Fruit fly (Drosophila melanogaster) whole organism, embryonic: ENCODE data around the gene CG7739.

Experiments
- Abd-B ChIP-seq: fragments of 200-800 bp; sonication (Bioruptor generic); optimal IDR thresholded peaks from 2 replicates; lab custom pipeline; 2018; ENCODE audit warnings: missing biosample characterization, mild to moderate bottlenecking, missing genetic modification characterization, moderate library complexity
- CG10209 ChIP-seq: fragments of 200-800 bp; sonication (Bioruptor generic); optimal IDR thresholded peaks from 3 replicates; lab custom pipeline; 2017; ENCODE audit warnings: missing biosample characterization, mild to moderate bottlenecking, missing genetic modification characterization, missing genetic modification reagents
- CG14667 ChIP-seq: fragments of 200-800 bp; sonication (Bioruptor generic); IDR thresholded peaks from 2 replicates; pipeline ENCODE4 v1.3.6; 2022; ENCODE audit warnings: missing biosample characterization, missing genetic modification characterization
- CG14710 ChIP-seq: fragments of 200-800 bp; sonication (Bioruptor generic); optimal IDR thresholded peaks from 3 replicates; lab custom pipeline; 2019; ENCODE audit warnings: missing biosample characterization, mild to moderate bottlenecking, missing genetic modification characterization, moderate library complexity
- CG17568 ChIP-seq: fragments of 200-800 bp; sonication (Bioruptor generic); optimal IDR thresholded peaks from 2 replicates; lab custom pipeline; 2018; ENCODE audit warnings: missing biosample characterization, mild to moderate bottlenecking, missing genetic modification characterization, moderate library complexity
- CG3065 ChIP-seq: fragments of 200-800 bp; sonication (Bioruptor generic); optimal IDR thresholded peaks from 2 replicates; lab custom pipeline; 2016; ENCODE audit warnings: missing biosample characterization, missing genetic modification characterization
- CG3838 ChIP-seq: fragments of 200-800 bp; sonication (Bioruptor generic); optimal IDR thresholded peaks from 3 replicates; lab custom pipeline; 2016; ENCODE audit warnings: missing biosample characterization, missing genetic modification characterization
- CG4328 ChIP-seq: fragments of 200-800 bp; sonication (Bioruptor generic); optimal IDR thresholded peaks from 3 replicates; lab custom pipeline; 2017; ENCODE audit warnings: missing biosample characterization, missing genetic modification reagents, missing genetic modification characterization
- CG4820 ChIP-seq: fragments of 200-800 bp; sonication (Bioruptor generic); optimal IDR thresholded peaks from 3 replicates; lab custom pipeline; 2016; ENCODE audit warnings: missing biosample characterization, missing genetic modification characterization
- CG6683 ChIP-seq: fragments of 200-800 bp; sonication (Bioruptor generic); optimal IDR thresholded peaks from 2 replicates; lab custom pipeline; 2017; ENCODE audit warnings: missing biosample characterization, mild to moderate bottlenecking, missing genetic modification characterization, missing genetic modification reagents
- CG7987 ChIP-seq: fragments of 200-800 bp; sonication (Bioruptor generic); optimal IDR thresholded peaks from 2 replicates; lab custom pipeline; 2018; ENCODE audit warnings: missing biosample characterization, mild to moderate bottlenecking, missing genetic modification characterization, moderate library complexity
- CG8290 ChIP-seq, 3 experiments: fragments of 200-800 bp; sonication (Bioruptor generic); optimal IDR thresholded peaks; 2 replicates each; lab custom pipeline; 2016 to 2019; ENCODE audit warnings: missing biosample characterization in 3 of 3, missing genetic modification characterization in 3 of 3, mild to moderate bottlenecking in 2 of 3, moderate library complexity in 1 of 3
- CG9797 ChIP-seq: fragments of 200-800 bp; sonication (Bioruptor generic); optimal IDR thresholded peaks from 3 replicates; lab custom pipeline; 2018; ENCODE audit warnings: missing biosample characterization, mild to moderate bottlenecking, missing genetic modification characterization
- CG9932 ChIP-seq: fragments of 200-800 bp; sonication (Bioruptor generic); IDR thresholded peaks from 2 replicates; pipeline ENCODE4 v1.3.6; 2022; ENCODE audit warnings: missing biosample characterization, missing genetic modification characterization
- Camta ChIP-seq: fragments of 200-800 bp; sonication (Bioruptor generic); optimal IDR thresholded peaks from 2 replicates; lab custom pipeline; 2016; ENCODE audit warnings: missing biosample characterization, missing genetic modification characterization
- CoRest ChIP-seq: fragments of 200-800 bp; sonication (Bioruptor generic); optimal IDR thresholded peaks from 3 replicates; lab custom pipeline; 2018; ENCODE audit warnings: missing biosample characterization, mild to moderate bottlenecking, missing genetic modification characterization, moderate library complexity
- D19B ChIP-seq: fragments of 200-800 bp; sonication (Bioruptor generic); optimal IDR thresholded peaks from 2 replicates; lab custom pipeline; 2017; ENCODE audit warnings: missing biosample characterization, mild to moderate bottlenecking, missing genetic modification characterization
- Doc3 ChIP-seq: fragments of 200-800 bp; sonication (Bioruptor generic); IDR thresholded peaks from 3 replicates; pipeline ENCODE4 v1.3.6; 2022; ENCODE audit warnings: missing biosample characterization, missing genetic modification characterization; ENCODE audit not compliant: partially characterized antibody
- Ets65A ChIP-seq: fragments of 200-800 bp; sonication (Bioruptor generic); peaks from one replicate; lab custom pipeline; 2016; ENCODE audit warnings: missing biosample characterization, missing genetic modification characterization
- HLH4C ChIP-seq: fragments of 200-800 bp; sonication (Bioruptor generic); IDR thresholded peaks from 3 replicates; pipeline ENCODE4 v1.3.6; 2022; ENCODE audit warnings: missing biosample characterization, missing genetic modification characterization; ENCODE audit not compliant: partially characterized antibody
- HmgD ChIP-seq: fragments of 200-800 bp; sonication (Bioruptor generic); optimal IDR thresholded peaks from 3 replicates; lab custom pipeline; 2016; ENCODE audit warnings: missing biosample characterization, missing genetic modification characterization
- Hr3 ChIP-seq: fragments of 200-800 bp; sonication (Bioruptor generic); optimal IDR thresholded peaks from 3 replicates; lab custom pipeline; 2016; ENCODE audit warnings: missing biosample characterization, missing genetic modification characterization
- Med ChIP-seq: fragments of 200-800 bp; sonication (Bioruptor generic); peaks from one replicate; lab custom pipeline; 2016; ENCODE audit warnings: missing biosample characterization, missing genetic modification characterization, mild to moderate bottlenecking, inconsistent platforms, moderate library complexity
- Myb ChIP-seq: fragments of 200-800 bp; sonication (Bioruptor generic); optimal IDR thresholded peaks from 2 replicates; lab custom pipeline; 2016; ENCODE audit warnings: missing biosample characterization, missing genetic modification characterization
- NC2β ChIP-seq: fragments of 200-800 bp; sonication (Bioruptor generic); optimal IDR thresholded peaks from 2 replicates; lab custom pipeline; 2016; ENCODE audit warnings: missing biosample characterization, missing genetic modification characterization
- Oaz ChIP-seq: fragments of 200-800 bp; sonication (Bioruptor generic); IDR thresholded peaks from 2 replicates; pipeline ENCODE4 v1.3.6; 2022; ENCODE audit warnings: missing biosample characterization, missing genetic modification characterization
- Opbp ChIP-seq: fragments of 200-800 bp; sonication (Bioruptor generic); IDR thresholded peaks from 3 replicates; pipeline ENCODE4 v1.3.6; 2022; ENCODE audit warnings: missing biosample characterization, missing genetic modification characterization; ENCODE audit not compliant: partially characterized antibody
- Ssrp ChIP-seq: fragments of 200-800 bp; sonication (Bioruptor generic); optimal IDR thresholded peaks from 2 replicates; lab custom pipeline; 2018; ENCODE audit warnings: missing biosample characterization, mild to moderate bottlenecking, missing genetic modification characterization, moderate library complexity
- Usf ChIP-seq: fragments of 200-800 bp; sonication (Bioruptor generic); optimal IDR thresholded peaks from 2 replicates; lab custom pipeline; 2017; ENCODE audit warnings: missing genotype, missing biosample characterization, missing genetic modification characterization
- cg ChIP-seq: fragments of 200-800 bp; sonication (Bioruptor generic); optimal IDR thresholded peaks from 3 replicates; lab custom pipeline; 2019; ENCODE audit warnings: missing biosample characterization, mild to moderate bottlenecking, missing genetic modification characterization, moderate library complexity
- corto ChIP-seq: fragments of 200-800 bp; sonication (Bioruptor generic); optimal IDR thresholded peaks from 2 replicates; lab custom pipeline; 2016; ENCODE audit warnings: missing biosample characterization, mild to moderate bottlenecking, missing genetic modification characterization, moderate library complexity
- dpn ChIP-seq, 2 experiments: fragments of 200-800 bp; sonication (Bioruptor generic); optimal IDR thresholded peaks; 3 replicates each; lab custom pipeline; 2016; ENCODE audit warnings: missing biosample characterization in 2 of 2, missing genetic modification characterization in 2 of 2
- ewg ChIP-seq: fragments of 200-800 bp; sonication (Bioruptor generic); optimal IDR thresholded peaks from 3 replicates; lab custom pipeline; 2017; ENCODE audit warnings: mild to moderate bottlenecking, missing biosample characterization, missing genetic modification reagents, missing genetic modification characterization
- fu2 ChIP-seq: fragments of 200-800 bp; sonication (Bioruptor generic); optimal IDR thresholded peaks from 2 replicates; lab custom pipeline; 2016; ENCODE audit warnings: missing biosample characterization, missing genetic modification characterization
- gro ChIP-seq: fragments of 200-800 bp; sonication (Bioruptor generic); optimal IDR thresholded peaks from 2 replicates; lab custom pipeline; 2016; ENCODE audit warnings: missing biosample characterization, missing genetic modification characterization
- jumu ChIP-seq: fragments of 200-800 bp; sonication (Bioruptor generic); optimal IDR thresholded peaks from 3 replicates; lab custom pipeline; 2016; ENCODE audit warnings: missing biosample characterization, missing genetic modification characterization
- ken ChIP-seq: fragments of 200-800 bp; sonication (Bioruptor generic); IDR thresholded peaks from 3 replicates; pipeline ENCODE4 v1.3.6; 2022; ENCODE audit warnings: missing biosample characterization, missing genetic modification characterization
- lilli ChIP-seq: fragments of 200-800 bp; sonication (Bioruptor generic); optimal IDR thresholded peaks from 3 replicates; lab custom pipeline; 2016; ENCODE audit warnings: missing biosample characterization, missing genetic modification characterization
- mld ChIP-seq: fragments of 200-800 bp; sonication (Bioruptor generic); IDR thresholded peaks from 3 replicates; pipeline ENCODE4 v1.3.6; 2022; ENCODE audit warnings: missing biosample characterization, missing genetic modification characterization; ENCODE audit not compliant: partially characterized antibody
- nmo ChIP-seq: fragments of 200-800 bp; sonication (Bioruptor generic); optimal IDR thresholded peaks from 2 replicates; lab custom pipeline; 2018; ENCODE audit warnings: missing biosample characterization, mild to moderate bottlenecking, missing genetic modification characterization, moderate library complexity
- org-1 ChIP-seq: fragments of 200-800 bp; sonication (Bioruptor generic); optimal IDR thresholded peaks from 2 replicates; lab custom pipeline; 2017; ENCODE audit warnings: missing biosample characterization, missing genetic modification characterization
- phol ChIP-seq: fragments of 200-800 bp; sonication (Bioruptor generic); optimal IDR thresholded peaks from 3 replicates; lab custom pipeline; 2018; ENCODE audit warnings: missing biosample characterization, mild to moderate bottlenecking, missing genetic modification characterization, moderate library complexity
- row ChIP-seq: fragments of 200-800 bp; sonication (Bioruptor generic); IDR thresholded peaks from 3 replicates; pipeline ENCODE4 v1.3.6; 2022; ENCODE audit warnings: missing biosample characterization, missing genetic modification characterization
- shn ChIP-seq: fragments of 200-800 bp; sonication (Bioruptor generic); optimal IDR thresholded peaks from 3 replicates; lab custom pipeline; 2016; ENCODE audit warnings: missing biosample characterization, missing genetic modification characterization
- slbo ChIP-seq: fragments of 200-800 bp; sonication (Bioruptor generic); IDR thresholded peaks from 2 replicates; pipeline ENCODE4 v1.3.6; 2022; ENCODE audit warnings: missing biosample characterization, missing genetic modification characterization
- trem ChIP-seq: fragments of 200-800 bp; optimal IDR thresholded peaks from 3 replicates; lab custom pipeline; 2019; ENCODE audit warnings: missing biosample characterization, mild to moderate bottlenecking, missing genetic modification characterization, moderate library complexity
- unpg ChIP-seq: fragments of 200-800 bp; sonication (Bioruptor generic); optimal IDR thresholded peaks from 3 replicates; lab custom pipeline; 2018; ENCODE audit warnings: missing biosample characterization, mild to moderate bottlenecking, missing genetic modification characterization, moderate library complexity
- vnd ChIP-seq: fragments of 200-800 bp; sonication (Bioruptor generic); IDR thresholded peaks from 3 replicates; pipeline ENCODE4 v1.3.6; 2022; ENCODE audit warnings: missing biosample characterization, missing genetic modification characterization; ENCODE audit not compliant: partially characterized antibody

Gene CG7739

DNA sequence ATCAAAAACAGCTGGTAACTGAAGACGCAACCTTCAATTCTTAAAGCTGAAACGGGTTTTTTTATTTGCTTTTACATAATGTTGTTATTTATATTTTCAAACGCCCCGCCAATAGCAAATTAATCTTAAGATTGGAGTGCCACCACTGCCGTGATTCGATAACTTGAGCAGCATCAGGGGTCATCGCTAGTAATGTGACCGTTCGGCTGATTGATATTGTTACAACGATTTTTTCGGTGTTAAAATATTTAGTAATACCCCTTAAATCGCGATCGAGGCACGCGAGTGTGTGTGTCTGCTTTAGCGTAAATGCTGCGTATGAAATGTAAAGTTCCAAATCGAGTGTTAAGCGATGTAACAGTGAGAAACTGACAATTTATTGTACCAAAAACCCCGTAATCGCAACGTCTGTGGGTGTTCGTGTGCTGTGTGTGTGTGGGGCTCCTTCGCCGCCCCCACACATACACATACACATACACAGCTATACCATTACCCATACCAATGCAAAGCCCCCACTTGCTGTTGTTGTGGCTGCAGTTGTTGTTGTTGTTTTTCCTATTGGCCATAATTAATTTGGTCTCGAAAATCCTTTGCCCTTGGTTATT lies 3.1 kb upstream of the CG7739 start, which contains the start of gene dop:
Gene dop (plus strand): TSS at position 185 of the 605 bp plus-strand sequence.
- no peak for TF ChIP-seq CG7987
- TF ChIP-seq HmgD: peak; percentile 55
- no peak for TF ChIP-seq Usf
- no peak for TF ChIP-seq Ssrp
- peak; percentile 49 for TF ChIP-seq corto (GFP tag; lab: Kevin White, UChicago)
- peak; percentile 92 for TF ChIP-seq Ets65A (GFP tag; lab: Kevin White, UChicago)
- TF ChIP-seq trem (tag; lab: Kevin White, UChicago): peak; percentile 59
- TF ChIP-seq Doc3 (GFP tag; lab: Robert Waterston, UW): peak; percentile 37; the same call in 1 of the 3 replicates
- peak; percentile 62 for TF ChIP-seq CG9932 (GFP tag; lab: Robert Waterston, UW)
- TF ChIP-seq NC2β (GFP tag; lab: Kevin White, UChicago): peak; percentile 13
- TF ChIP-seq Med: peak; percentile 89
- TF ChIP-seq ewg (GFP tag; lab: Kevin White, UChicago): no peak
- peak; percentile 71 for TF ChIP-seq lilli (GFP tag; lab: Kevin White, UChicago)
- TF ChIP-seq HLH4C: peak; percentile 60
- peak; percentile 49 for TF ChIP-seq Myb
- TF ChIP-seq CG10209 (GFP tag; lab: Kevin White, UChicago): no peak
- TF ChIP-seq CG4328 (GFP tag; lab: Kevin White, UChicago): no peak
- TF ChIP-seq dpn (GFP tag; optimal IDR thresholded peaks at IDR 0.05; lab: Kevin White, UChicago): peak; percentile 13 to 30
- TF ChIP-seq phol (tag; lab: Kevin White, UChicago): peak; percentile 43
- TF ChIP-seq unpg: no peak
- peak; percentile 3 for TF ChIP-seq CG8290 (GFP tag; optimal IDR thresholded peaks at IDR 0.05; lab: Kevin White, UChicago)
- TF ChIP-seq CG8290 (tag; optimal IDR thresholded peaks at IDR 0.05; lab: Kevin White, UChicago): peak in 1 of 2 experiments; percentile 40
- peak; percentile 97 for TF ChIP-seq cg
- TF ChIP-seq Camta (GFP tag; lab: Kevin White, UChicago): peak; percentile 31
- no peak for TF ChIP-seq CG17568 (GFP tag; lab: Kevin White, UChicago)
- TF ChIP-seq CG3838 (GFP tag; lab: Kevin White, UChicago): no peak
- peak; percentile 30 for TF ChIP-seq nmo
- no peak for TF ChIP-seq CG14667
- TF ChIP-seq gro (GFP tag; lab: Kevin White, UChicago): peak; percentile 61
- no peak for TF ChIP-seq fu2
- peak; percentile 42 for TF ChIP-seq shn
- TF ChIP-seq D19B (GFP tag; lab: Kevin White, UChicago): peak; percentile 78
- TF ChIP-seq mld (GFP tag; lab: Robert Waterston, UW): 0 out of 3 replicates have a peak, but pooled peaks have one; percentile 35
- TF ChIP-seq jumu (GFP tag; lab: Kevin White, UChicago): peak; percentile 26
- TF ChIP-seq CG3065 (GFP tag; lab: Kevin White, UChicago): no peak
- TF ChIP-seq CG14710 (tag; lab: Kevin White, UChicago): peak; percentile 61
- TF ChIP-seq org-1: no peak
- TF ChIP-seq CoRest (tag; lab: Kevin White, UChicago): peak; percentile 33
- peak; percentile 9 for TF ChIP-seq Abd-B (GFP tag; lab: Kevin White, UChicago)
- TF ChIP-seq CG4820 (GFP tag; lab: Kevin White, UChicago): peak; percentile 20
- TF ChIP-seq vnd (GFP tag; lab: Robert Waterston, UW): peak; percentile 43; the same call in 1 of the 3 replicates
- peak; percentile 34; the same call in 1 of the 2 replicates for TF ChIP-seq slbo
- no peak for TF ChIP-seq CG6683
- TF ChIP-seq CG9797: peak; percentile 92
- TF ChIP-seq Oaz (GFP tag; lab: Robert Waterston, UW): no peak
- TF ChIP-seq Opbp (GFP tag; lab: Robert Waterston, UW): peak; percentile 50; the same call in 1 of the 3 replicates
- TF ChIP-seq ken (GFP tag; lab: Robert Waterston, UW): no peak
- peak; percentile 17 for TF ChIP-seq Hr3
- TF ChIP-seq row: peak; percentile 58; the same call in 2 of the 3 replicates
